Fruit fly (Drosophila melanogaster): ENCODE measurements around the gene CG7131.

- no peak for TF ChIP-seq CG8478 (optimal IDR thresholded peaks at IDR 0.05)
- TF ChIP-seq CTCF (optimal IDR thresholded peaks at IDR 0.05) = no peak
These were observed 10.3 kb upstream of the CG7131 start, which contains the start of gene Dlc90F for dm6 chr3R:18298900-18299321.

Data from S2 (cell line).